Fruit fly (Drosophila melanogaster) whole organism, embryonic: ENCODE measurements around the gene CG1136.

Experiments
- Atf-2 ChIP-seq: fragments of 200-800 bp; sonication (Bioruptor generic); optimal IDR thresholded peaks from 2 replicates; lab custom pipeline; 2016; ENCODE audit warnings: missing biosample characterization, missing genetic modification characterization
- Blimp-1 ChIP-seq: fragments of 200-800 bp; sonication (Bioruptor generic); optimal IDR thresholded peaks from 3 replicates; lab custom pipeline; 2018; ENCODE audit warnings: missing biosample characterization, missing genetic modification characterization, mild to moderate bottlenecking, moderate library complexity, missing genetic modification reagents
- CG10147 ChIP-seq: fragments of 200-800 bp; sonication (Bioruptor generic); optimal IDR thresholded peaks from 2 replicates; lab custom pipeline; 2019; ENCODE audit warnings: missing biosample characterization, mild to moderate bottlenecking, missing genetic modification characterization, moderate library complexity
- CG10274 ChIP-seq: fragments of 200-800 bp; sonication (Bioruptor generic); optimal IDR thresholded peaks from 3 replicates; lab custom pipeline; 2017; ENCODE audit warnings: missing biosample characterization, mild to moderate bottlenecking, missing genetic modification characterization
- CG10321 ChIP-seq: fragments of 200-800 bp; sonication (Bioruptor generic); IDR thresholded peaks from 2 replicates; pipeline ENCODE4 v1.3.6; 2022; ENCODE audit warnings: missing biosample characterization, missing genetic modification characterization
- CG10431 ChIP-seq: fragments of 200-800 bp; sonication (Bioruptor generic); optimal IDR thresholded peaks from 3 replicates; lab custom pipeline; 2018; ENCODE audit warnings: missing biosample characterization, mild to moderate bottlenecking, missing genetic modification characterization
- CG15011 ChIP-seq: fragments of 200-800 bp; sonication (Bioruptor generic); optimal IDR thresholded peaks from 3 replicates; lab custom pipeline; 2018; ENCODE audit warnings: missing biosample characterization, mild to moderate bottlenecking, missing genetic modification characterization
- CG1603 ChIP-seq: fragments of 200-800 bp; sonication (Bioruptor generic); optimal IDR thresholded peaks from 2 replicates; lab custom pipeline; 2019; ENCODE audit warnings: missing biosample characterization, mild to moderate bottlenecking, missing genetic modification characterization, moderate library complexity
- CG17912 ChIP-seq: fragments of 200-800 bp; sonication (Bioruptor generic); optimal IDR thresholded peaks from 2 replicates; lab custom pipeline; 2018; ENCODE audit warnings: missing biosample characterization, mild to moderate bottlenecking, missing genetic modification characterization
- CG18764 ChIP-seq: fragments of 200-800 bp; sonication (Bioruptor generic); optimal IDR thresholded peaks from 3 replicates; lab custom pipeline; 2016; ENCODE audit warnings: missing biosample characterization, missing genetic modification characterization
- CG3065 ChIP-seq: fragments of 200-800 bp; sonication (Bioruptor generic); optimal IDR thresholded peaks from 2 replicates; lab custom pipeline; 2016; ENCODE audit warnings: missing biosample characterization, missing genetic modification characterization
- CG3995 ChIP-seq: fragments of 200-800 bp; sonication (Bioruptor generic); optimal IDR thresholded peaks from 3 replicates; lab custom pipeline; 2016; ENCODE audit warnings: missing biosample characterization, missing genetic modification characterization
- CG4328 ChIP-seq: fragments of 200-800 bp; sonication (Bioruptor generic); optimal IDR thresholded peaks from 3 replicates; lab custom pipeline; 2017; ENCODE audit warnings: missing biosample characterization, missing genetic modification reagents, missing genetic modification characterization
- CG4854 ChIP-seq: fragments of 200-800 bp; sonication (Bioruptor generic); optimal IDR thresholded peaks from 2 replicates; lab custom pipeline; 2016; ENCODE audit warnings: missing biosample characterization, missing genetic modification characterization, inconsistent platforms
- CG5180 ChIP-seq: fragments of 200-800 bp; sonication (Bioruptor generic); optimal IDR thresholded peaks from 3 replicates; lab custom pipeline; 2017; ENCODE audit warnings: missing biosample characterization, missing genetic modification characterization, mild to moderate bottlenecking, moderate library complexity, missing genetic modification reagents
- CG8359 ChIP-seq: fragments of 200-800 bp; sonication (Bioruptor generic); optimal IDR thresholded peaks from 2 replicates; lab custom pipeline; 2017; ENCODE audit warnings: missing biosample characterization, mild to moderate bottlenecking, missing genetic modification characterization, borderline replicate concordance
- CG8924 ChIP-seq: fragments of 200-800 bp; optimal IDR thresholded peaks from 3 replicates; lab custom pipeline; 2019; ENCODE audit warnings: missing biosample characterization, mild to moderate bottlenecking, missing genetic modification characterization, moderate library complexity
- CG9727 ChIP-seq: fragments of 200-800 bp; sonication (Bioruptor generic); optimal IDR thresholded peaks from 3 replicates; lab custom pipeline; 2017; ENCODE audit warnings: missing biosample characterization, mild to moderate bottlenecking, missing genetic modification characterization
- CG9797 ChIP-seq: fragments of 200-800 bp; sonication (Bioruptor generic); optimal IDR thresholded peaks from 3 replicates; lab custom pipeline; 2018; ENCODE audit warnings: missing biosample characterization, mild to moderate bottlenecking, missing genetic modification characterization
- Dip2 ChIP-seq: fragments of 200-800 bp; sonication (Bioruptor generic); IDR thresholded peaks from 2 replicates; pipeline ENCODE4 v1.3.6; 2022; ENCODE audit warnings: missing biosample characterization, missing genetic modification characterization
- Dref ChIP-seq: fragments of 200-800 bp; sonication (Bioruptor generic); IDR thresholded peaks from 2 replicates; pipeline ENCODE4 v1.3.6; 2022; ENCODE audit warnings: missing biosample characterization, missing genetic modification characterization
- Eip74EF ChIP-seq, 2 experiments: fragments of 200-800 bp in 1 of 2; fragments of >200 bp in 1 of 2; sonication (Bioruptor generic) in 1 of 2; optimal IDR thresholded peaks; 2 replicates each; lab custom pipeline; 2017 to 2019; ENCODE audit warnings: missing biosample characterization in 2 of 2, missing genetic modification characterization in 2 of 2, mild to moderate bottlenecking in 1 of 2, moderate library complexity in 1 of 2
- Fer1 ChIP-seq: fragments of 200-800 bp; sonication (Bioruptor generic); optimal IDR thresholded peaks from 2 replicates; lab custom pipeline; 2017; ENCODE audit warnings: missing biosample characterization, mild to moderate bottlenecking, missing genetic modification characterization
- HmgD ChIP-seq: fragments of 200-800 bp; sonication (Bioruptor generic); optimal IDR thresholded peaks from 3 replicates; lab custom pipeline; 2016; ENCODE audit warnings: missing biosample characterization, missing genetic modification characterization
- Jarid2 ChIP-seq: fragments of 200-800 bp; sonication (Bioruptor generic); optimal IDR thresholded peaks from 3 replicates; lab custom pipeline; 2017; ENCODE audit warnings: mild to moderate bottlenecking, missing biosample characterization, missing genetic modification reagents, missing genetic modification characterization
- Kr ChIP-seq: fragments of 200-800 bp; sonication (Bioruptor generic); optimal IDR thresholded peaks from 2 replicates; lab custom pipeline; 2017; ENCODE audit warnings: missing biosample characterization, mild to moderate bottlenecking, missing genetic modification characterization
- NfI ChIP-seq: fragments of 200-800 bp; sonication (Bioruptor generic); optimal IDR thresholded peaks from 3 replicates; lab custom pipeline; 2018; ENCODE audit warnings: missing biosample characterization, mild to moderate bottlenecking, missing genetic modification characterization, moderate library complexity
- Six4 ChIP-seq: fragments of 200-800 bp; sonication (Bioruptor generic); optimal IDR thresholded peaks from 2 replicates; lab custom pipeline; 2016; ENCODE audit warnings: missing biosample characterization, missing genetic modification characterization
- Sox100B ChIP-seq: fragments of 200-800 bp; sonication (Bioruptor generic); optimal IDR thresholded peaks from 3 replicates; lab custom pipeline; 2018; ENCODE audit warnings: missing biosample characterization, mild to moderate bottlenecking, missing genetic modification characterization
- ato ChIP-seq: fragments of 200-800 bp; sonication (Bioruptor generic); IDR thresholded peaks from 2 replicates; pipeline ENCODE4 v1.3.6; 2022; ENCODE audit warnings: missing biosample characterization, missing genetic modification characterization; ENCODE audit not compliant: partially characterized antibody
- az2 ChIP-seq: fragments of 200-800 bp; sonication (Bioruptor generic); optimal IDR thresholded peaks from 3 replicates; lab custom pipeline; 2016; ENCODE audit warnings: missing biosample characterization, missing genetic modification characterization
- emc ChIP-seq: fragments of 200-800 bp; sonication (Bioruptor generic); optimal IDR thresholded peaks from 2 replicates; lab custom pipeline; 2016; ENCODE audit warnings: missing biosample characterization, missing genetic modification characterization
- eve ChIP-seq, 2 experiments: fragments of >200 bp; optimal IDR thresholded peaks; 2 replicates each; lab custom pipeline; 2017; ENCODE audit warnings: missing biosample characterization in 2 of 2, missing genetic modification characterization in 2 of 2
- gcm2 ChIP-seq: fragments of 200-800 bp; sonication (Bioruptor generic); optimal IDR thresholded peaks from 2 replicates; lab custom pipeline; 2016; ENCODE audit warnings: missing biosample characterization, missing genetic modification characterization
- gsb-n ChIP-seq: fragments of 200-800 bp; sonication (Bioruptor generic); optimal IDR thresholded peaks from 3 replicates; lab custom pipeline; 2018; ENCODE audit warnings: missing biosample characterization, mild to moderate bottlenecking, missing genetic modification characterization
- h ChIP-seq: fragments of >200 bp; optimal IDR thresholded peaks from 2 replicates; lab custom pipeline; 2017
- hkb ChIP-seq, 2 experiments: fragments of 200-800 bp in 1 of 2; fragments of >200 bp in 1 of 2; sonication (Bioruptor generic) in 1 of 2; IDR thresholded peaks in 1 of 2; optimal IDR thresholded peaks in 1 of 2; 2 replicates each; pipeline versions ENCODE4 v1.3.6 to Lab custom; 2017 to 2022; ENCODE audit warnings: missing biosample characterization in 1 of 2, missing genetic modification characterization in 1 of 2
- pan ChIP-seq, 4 experiments: fragments of >200 bp in 3 of 4; fragments of 200-800 bp in 1 of 4; sonication (Bioruptor generic) in 1 of 4; optimal IDR thresholded peaks in 3 of 4; IDR thresholded peaks in 1 of 4; 2 replicates each; pipeline versions ENCODE4 v1.3.6 to Lab custom; 2017 to 2022; ENCODE audit warnings: missing biosample characterization in 2 of 4, missing genetic modification characterization in 2 of 4, mixed read lengths in 1 of 4
- pfk ChIP-seq: fragments of 200-800 bp; sonication (Bioruptor generic); optimal IDR thresholded peaks from 2 replicates; lab custom pipeline; 2018; ENCODE audit warnings: missing biosample characterization, mild to moderate bottlenecking, missing genetic modification characterization, moderate library complexity
- prd ChIP-seq, 3 experiments: fragments of >200 bp in 2 of 3; fragments of 200-800 bp in 1 of 3; sonication (Bioruptor generic) in 1 of 3; optimal IDR thresholded peaks in 2 of 3; IDR thresholded peaks in 1 of 3; 2 replicates in 2 of 3; 3 replicates in 1 of 3; pipeline versions ENCODE4 v1.3.6 to Lab custom; 2017 to 2022; ENCODE audit warnings: missing biosample characterization in 1 of 3, missing genetic modification characterization in 1 of 3
- psq ChIP-seq: fragments of 200-800 bp; sonication (Bioruptor generic); optimal IDR thresholded peaks from 2 replicates; lab custom pipeline; 2017; ENCODE audit warnings: missing biosample characterization, missing genetic modification characterization
- scrt ChIP-seq: fragments of 200-800 bp; sonication (Bioruptor generic); optimal IDR thresholded peaks from 2 replicates; lab custom pipeline; 2018; ENCODE audit warnings: missing biosample characterization, mild to moderate bottlenecking, missing genetic modification characterization, moderate library complexity
- sens-2 ChIP-seq: fragments of 200-800 bp; sonication (Bioruptor generic); IDR thresholded peaks from 2 replicates; pipeline ENCODE4 v1.3.6; 2022; ENCODE audit warnings: missing biosample characterization, missing genetic modification characterization
- sisA ChIP-seq: fragments of 200-800 bp; sonication (Bioruptor generic); IDR thresholded peaks from 2 replicates; pipeline ENCODE4 v1.3.6; 2022; ENCODE audit warnings: missing biosample characterization, missing genetic modification characterization
- sr ChIP-seq: fragments of 200-800 bp; sonication (Bioruptor generic); IDR thresholded peaks from 3 replicates; pipeline ENCODE4 v1.3.6; 2022; ENCODE audit warnings: missing biosample characterization, missing genetic modification characterization
- sug ChIP-seq: fragments of 200-800 bp; optimal IDR thresholded peaks from 2 replicates; lab custom pipeline; 2019; ENCODE audit warnings: missing biosample characterization, mild to moderate bottlenecking, missing genetic modification characterization, moderate library complexity
- tgo ChIP-seq: fragments of 200-800 bp; sonication (Bioruptor generic); IDR thresholded peaks from 3 replicates; pipeline ENCODE4 v1.3.6; 2022; ENCODE audit warnings: missing biosample characterization, missing genetic modification characterization
- trem ChIP-seq: fragments of 200-800 bp; optimal IDR thresholded peaks from 3 replicates; lab custom pipeline; 2019; ENCODE audit warnings: missing biosample characterization, mild to moderate bottlenecking, missing genetic modification characterization, moderate library complexity

Gene CG1136

dm6 chr3L:4108072-4108843 is 61.9 kb downstream of the CG1136 start, which contains the start of gene Ack (continued):
- TF ChIP-seq pan (optimal IDR thresholded peaks at IDR 0.05; lab: Kevin White, UChicago) (no peak), pan (GFP tag; optimal IDR thresholded peaks at IDR 0.05 in 1 of 2, IDR thresholded peaks at IDR 0.05 in 1 of 2) (peak in 1 of 2 experiments; percentile 6), sisA (no peak), pfk (GFP tag; lab: Kevin White, UChicago) (no peak), CG5180 (GFP tag; lab: Kevin White, UChicago) (no peak), CG10431 (GFP tag; lab: Kevin White, UChicago) (no peak), Dref (GFP tag; lab: Robert Waterston, UW) (peak; percentile 78), Sox100B (GFP tag; lab: Kevin White, UChicago) (no peak), CG4854 (GFP tag; lab: Kevin White, UChicago) (no peak), eve (GFP tag; optimal IDR thresholded peaks at IDR 0.05; lab: Kevin White, UChicago) (no peak), CG10147 (no peak), tgo (GFP tag; lab: Robert Waterston, UW) (no peak), CG8924 (tag; lab: Kevin White, UChicago) (peak; percentile 49), NfI (no peak), h (no peak), Six4 (no peak), emc (GFP tag; lab: Kevin White, UChicago) (no peak), az2 (GFP tag; lab: Kevin White, UChicago) (no peak), Kr (GFP tag; lab: Kevin White, UChicago) (no peak), prd (optimal IDR thresholded peaks at IDR 0.05; lab: Kevin White, UChicago) (no peak), prd (GFP tag; IDR thresholded peaks at IDR 0.05; lab: Robert Waterston, UW) (no peak), hkb (optimal IDR thresholded peaks at IDR 0.05; lab: Kevin White, UChicago) (no peak), hkb (GFP tag; IDR thresholded peaks at IDR 0.05; lab: Robert Waterston, UW) (no peak; the same call in 1 of the 2 replicates), sug (tag; lab: Kevin White, UChicago) (peak; percentile 31), scrt (no peak), Dip2 (GFP tag; lab: Robert Waterston, UW) (no peak), CG9797 (GFP tag; lab: Kevin White, UChicago) (peak; percentile 42), Blimp-1 (GFP tag; lab: Kevin White, UChicago) (no peak), trem (tag; lab: Kevin White, UChicago) (no peak), CG1603 (peak; percentile 42), Eip74EF (GFP tag; optimal IDR thresholded peaks at IDR 0.05; lab: Kevin White, UChicago) (no peak), gcm2 (GFP tag; lab: Kevin White, UChicago) (no peak), CG8359 (GFP tag; lab: Kevin White, UChicago) (no peak), Atf-2 (GFP tag; lab: Kevin White, UChicago) (no peak), CG17912 (GFP tag; lab: Kevin White, UChicago) (no peak), sr (peak; percentile 40; the same call in 1 of the 3 replicates), CG4328 (GFP tag; lab: Kevin White, UChicago) (no peak), HmgD (GFP tag; lab: Kevin White, UChicago) (no peak), CG10321 (no peak), CG3065 (GFP tag; lab: Kevin White, UChicago) (no peak), sens-2 (GFP tag; lab: Robert Waterston, UW) (no peak), Jarid2 (no peak), CG10274 (GFP tag; lab: Kevin White, UChicago) (no peak), CG18764 (GFP tag; lab: Kevin White, UChicago) (no peak), ato (GFP tag; lab: Robert Waterston, UW) (peak; percentile 17; the same call in 1 of the 2 replicates), Fer1 (GFP tag; lab: Kevin White, UChicago) (peak; percentile 28), CG9727 (GFP tag; lab: Kevin White, UChicago) (no peak), CG3995 (GFP tag; lab: Kevin White, UChicago) (no peak), gsb-n (no peak), psq (no peak), CG15011 (GFP tag; lab: Kevin White, UChicago) (no peak)
